Fruit fly (Drosophila melanogaster): ENCODE results near the gene Pten.

Gene Pten

DNA sequence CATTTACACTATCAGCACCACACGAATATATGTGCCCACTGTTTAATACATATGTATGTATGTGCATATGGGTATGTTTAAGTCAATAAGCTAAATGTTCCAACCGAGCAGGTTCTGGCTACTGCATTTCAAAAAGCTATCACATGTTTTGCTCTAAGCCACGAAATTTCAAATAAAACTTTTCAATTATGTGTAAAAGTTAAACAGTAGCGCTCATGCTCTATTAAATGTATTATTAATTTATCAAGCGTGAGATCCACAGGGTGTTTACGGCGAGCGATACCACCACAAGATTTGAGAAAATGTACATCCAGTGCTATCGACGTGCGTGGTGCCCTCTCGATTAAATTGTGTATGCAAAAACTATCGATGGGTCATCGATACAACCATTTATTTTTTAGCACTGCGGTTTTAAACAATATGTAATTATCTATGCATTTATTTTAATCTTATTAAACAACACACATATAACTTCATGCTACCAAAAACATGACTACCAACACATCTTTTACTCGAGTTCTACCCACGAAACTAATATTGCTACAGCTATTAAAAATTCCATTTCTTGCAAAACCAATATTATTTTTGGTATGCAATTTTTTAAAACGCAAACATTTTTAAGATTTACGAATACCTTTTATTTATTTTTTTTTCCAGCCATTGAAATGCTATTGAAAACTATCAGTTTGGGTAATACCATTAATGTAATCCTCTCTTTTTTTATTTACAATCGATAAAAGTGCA lies at the start of gene Pten (continued):
- TF ChIP-seq sug (tag; optimal IDR thresholded peaks at IDR 0.05) = peak; percentile 57
- TF ChIP-seq seq (GFP tag; IDR thresholded peaks at IDR 0.05) = 0 out of 2 replicates have a peak, but pooled peaks have one; percentile 35
- TF ChIP-seq fd102C (GFP tag; optimal IDR thresholded peaks at IDR 0.05) = peak; percentile 44
- 0 out of 2 replicates have a peak, but pooled peaks have one; percentile 21 for TF ChIP-seq wdn (GFP tag; IDR thresholded peaks at IDR 0.05)
- TF ChIP-seq ato (GFP tag; IDR thresholded peaks at IDR 0.05; ENCODE audit: partially characterized antibody) = peak; percentile 87
- TF ChIP-seq CG17912 (GFP tag; optimal IDR thresholded peaks at IDR 0.05) = peak; percentile 41
- no peak for TF ChIP-seq Blimp-1 (GFP tag; optimal IDR thresholded peaks at IDR 0.05)
- peak; percentile 70 for TF ChIP-seq Atf6 (GFP tag; IDR thresholded peaks at IDR 0.05)
- peak; percentile 90 for TF ChIP-seq CG1024 (GFP tag; IDR thresholded peaks at IDR 0.05)
- peak; percentile 53 for TF ChIP-seq CG12299 (tag; optimal IDR thresholded peaks at IDR 0.05)
- peak; percentile 32 for TF ChIP-seq ems (GFP tag; optimal IDR thresholded peaks at IDR 0.05)
- TF ChIP-seq Rfx (GFP tag; IDR thresholded peaks at IDR 0.05) = no peak; the same call in 1 of the 2 replicates
- no peak for TF ChIP-seq CG6813 (GFP tag; optimal IDR thresholded peaks at IDR 0.05)
- peak; percentile 7 for TF ChIP-seq lbe (GFP tag; optimal IDR thresholded peaks at IDR 0.05)
- no peak for TF ChIP-seq CG15601 (tag; optimal IDR thresholded peaks at IDR 0.05)
- TF ChIP-seq CG4404 (GFP tag; IDR thresholded peaks at IDR 0.05) = no peak
- no peak for TF ChIP-seq Drgx (GFP tag; IDR thresholded peaks at IDR 0.05)
- peak; percentile 87 for TF ChIP-seq row (GFP tag; IDR thresholded peaks at IDR 0.05)
- no peak for TF ChIP-seq CG12071 (GFP tag; optimal IDR thresholded peaks at IDR 0.05)
- TF ChIP-seq mirr (GFP tag; optimal IDR thresholded peaks at IDR 0.05) = no peak
- no peak for TF ChIP-seq CG8359 (GFP tag; optimal IDR thresholded peaks at IDR 0.05; ENCODE audit: borderline replicate concordance)
- TF ChIP-seq ATbp (GFP tag; optimal IDR thresholded peaks at IDR 0.05) = no peak
- peak; percentile 52 for TF ChIP-seq Atf-2 (GFP tag; optimal IDR thresholded peaks at IDR 0.05)
- peak in 1 of 2 experiments; percentile 15 for TF ChIP-seq crp (GFP tag; optimal IDR thresholded peaks at IDR 0.05)
- TF ChIP-seq al (GFP tag; IDR thresholded peaks at IDR 0.05) = no peak; the same call in 1 of the 2 replicates
- TF ChIP-seq CG18262 (tag; optimal IDR thresholded peaks at IDR 0.05) = peak; percentile 84
- peak; percentile 63 for TF ChIP-seq Sox100B (GFP tag; optimal IDR thresholded peaks at IDR 0.05)
- TF ChIP-seq HHEX (GFP tag; optimal IDR thresholded peaks at IDR 0.05) = no peak
- TF ChIP-seq Dp (GFP tag; optimal IDR thresholded peaks at IDR 0.05) = peak; percentile 28
- TF ChIP-seq CG4282 (GFP tag; optimal IDR thresholded peaks at IDR 0.05) = no peak
- no peak for TF ChIP-seq CG15073 (GFP tag; optimal IDR thresholded peaks at IDR 0.05)
- peak; percentile 43 for TF ChIP-seq Mad (GFP tag; optimal IDR thresholded peaks at IDR 0.05)
- TF ChIP-seq gcm2 (GFP tag; optimal IDR thresholded peaks at IDR 0.05) = no peak
- no peak for TF ChIP-seq HLHmδ (GFP tag; optimal IDR thresholded peaks at IDR 0.05)
- peak; percentile 5 for TF ChIP-seq CG1529 (GFP tag; optimal IDR thresholded peaks at IDR 0.05)
- peak; percentile 11 for TF ChIP-seq Sry-β (GFP tag; optimal IDR thresholded peaks at IDR 0.05)
- TF ChIP-seq CG9797 (GFP tag; optimal IDR thresholded peaks at IDR 0.05) = no peak
- no peak for TF ChIP-seq CG10209 (GFP tag; optimal IDR thresholded peaks at IDR 0.05)
- peak; percentile 66 for TF ChIP-seq slp2 (GFP tag; optimal IDR thresholded peaks at IDR 0.05)
- 0 out of 3 replicates have a peak, but pooled peaks have one; percentile 19 for TF ChIP-seq CG34422 (GFP tag; IDR thresholded peaks at IDR 0.05)
- peak; percentile 75 for TF ChIP-seq Bteb2 (GFP tag; optimal IDR thresholded peaks at IDR 0.05)
- no peak; the same call in 2 of the 3 replicates for TF ChIP-seq CG7357 (GFP tag; IDR thresholded peaks at IDR 0.05)
- peak in 1 of 2 experiments; percentile 46 for TF ChIP-seq Hr51 (GFP tag; optimal IDR thresholded peaks at IDR 0.05)
- TF ChIP-seq ap (GFP tag; IDR thresholded peaks at IDR 0.05) = no peak; the same call in 1 of the 2 replicates
- TF ChIP-seq kay (GFP tag; optimal IDR thresholded peaks at IDR 0.05) = peak; percentile 61
- peak; percentile 7 for TF ChIP-seq CG3065 (GFP tag; optimal IDR thresholded peaks at IDR 0.05)
- TF ChIP-seq CG10543 (GFP tag; optimal IDR thresholded peaks at IDR 0.05) = no peak
- peak; percentile 12 for TF ChIP-seq corto (GFP tag; optimal IDR thresholded peaks at IDR 0.05)
